Worm (Caenorhabditis elegans) whole organism, L4 larva: ENCODE results near the gene gskl-1.

Experiments
- F44E2.7 ChIP-seq: fragments of 200-800 bp; sonication (Bioruptor generic); IDR thresholded peaks from 2 replicates; pipeline ENCODE4 v2.1.2; 2022; ENCODE audit warnings: missing genetic modification characterization, missing compliant biosample characterization
- F49E8.2 ChIP-seq: sonication (generic microtip); optimal IDR thresholded peaks from 2 replicates; lab custom pipeline; 2016; ENCODE audit warnings: missing compliant biosample characterization, mild to moderate bottlenecking, missing genetic modification characterization, borderline replicate concordance
- T20F7.1 ChIP-seq: fragments of 200-800 bp; sonication (Bioruptor generic); optimal IDR thresholded peaks from 2 replicates; lab custom pipeline; 2018; ENCODE audit warnings: mild to moderate bottlenecking, missing genetic modification characterization, missing compliant biosample characterization
- Y48G9A.11 ChIP-seq: fragments of 200-800 bp; sonication (Bioruptor generic); IDR thresholded peaks from 2 replicates; pipeline ENCODE4 v1.3.6; 2022; ENCODE audit warnings: missing genetic modification reagents, missing genetic modification characterization, missing compliant biosample characterization
- Y5F2A.4 ChIP-seq: fragments of 200-800 bp; sonication (Bioruptor generic); optimal IDR thresholded peaks from 2 replicates; lab custom pipeline; 2018; ENCODE audit warnings: mild to moderate bottlenecking, missing genetic modification characterization, missing compliant biosample characterization
- Y75B8A.6 ChIP-seq: fragments of 200-800 bp; sonication (Bioruptor generic); IDR thresholded peaks from 2 replicates; pipeline ENCODE4 v1.3.6; 2022; ENCODE audit warnings: missing genetic modification reagents, missing genetic modification characterization, missing compliant biosample characterization
- arid-1 ChIP-seq: fragments of 200-800 bp; sonication (Bioruptor generic); conservative IDR thresholded peaks from 2 replicates; pipeline ENCODE4 v1.3.6; 2022; ENCODE audit warnings: missing genetic modification reagents, missing genetic modification characterization, missing compliant biosample characterization
- ceh-28 ChIP-seq: fragments of 150-350 bp; optimal IDR thresholded peaks from 2 replicates; lab custom pipeline; 2014; ENCODE audit warnings: missing biosample characterization, missing genetic modification reagents, missing genetic modification characterization
- ceh-44 ChIP-seq: fragments of 200-800 bp; sonication (Bioruptor generic); IDR thresholded peaks from 2 replicates; pipeline ENCODE4 v1.3.6; 2022; ENCODE audit warnings: missing genetic modification reagents, missing genetic modification characterization, missing compliant biosample characterization
- ceh-82 ChIP-seq: sonication (generic microtip); optimal IDR thresholded peaks from 2 replicates; lab custom pipeline; 2017; ENCODE audit warnings: missing biosample characterization, missing genetic modification characterization
- ces-1 ChIP-seq: fragments of 150-350 bp; sonication (generic microtip); optimal IDR thresholded peaks from 4 replicates; lab custom pipeline; 2014; ENCODE audit warnings: missing biosample characterization, missing genetic modification reagents, missing genetic modification characterization
- ctbp-1 ChIP-seq: fragments of 200-800 bp; sonication (Bioruptor generic); IDR thresholded peaks from 2 replicates; pipeline ENCODE4 v1.3.6; 2022; ENCODE audit warnings: missing genetic modification reagents, missing genetic modification characterization, missing compliant biosample characterization
- daf-16 ChIP-seq, 3 experiments: sonication (generic microtip); optimal IDR thresholded peaks; 2 replicates each; lab custom pipeline; 2016 to 2017; ENCODE audit warnings: missing genetic modification characterization in 3 of 3, missing genetic modification reagents in 3 of 3, mild to moderate bottlenecking in 2 of 3, missing compliant biosample characterization in 2 of 3, missing biosample characterization in 1 of 3, moderate library complexity in 1 of 3
- daf-8 ChIP-seq: fragments of 200-800 bp; sonication (Bioruptor generic); IDR thresholded peaks from 2 replicates; pipeline ENCODE4 v1.3.6; 2022; ENCODE audit warnings: missing genetic modification characterization, missing compliant biosample characterization
- dmd-6 ChIP-seq: fragments of 200-800 bp; sonication (Bioruptor generic); IDR thresholded peaks from 2 replicates; pipeline ENCODE4 v1.3.6; 2022; ENCODE audit warnings: missing genetic modification reagents, missing genetic modification characterization, missing compliant biosample characterization
- dpl-1 ChIP-seq: fragments of 150-350 bp; optimal IDR thresholded peaks from 2 replicates; lab custom pipeline; 2014; ENCODE audit warnings: missing biosample characterization, missing genetic modification reagents, missing genetic modification characterization
- duxl-1 ChIP-seq: sonication (generic microtip); optimal IDR thresholded peaks from 2 replicates; lab custom pipeline; 2016; ENCODE audit warnings: mild to moderate bottlenecking, missing genetic modification characterization, moderate library complexity, missing compliant biosample characterization; ENCODE audit not compliant: poor library complexity
- egl-27 ChIP-seq: sonication (generic microtip); optimal IDR thresholded peaks from 3 replicates; lab custom pipeline; 2017; ENCODE audit warnings: missing biosample characterization, missing genetic modification reagents, missing genetic modification characterization
- egl-43 ChIP-seq: fragments of 200-800 bp; sonication (Bioruptor generic); IDR thresholded peaks from 2 replicates; pipeline ENCODE4 v1.3.6; 2022; ENCODE audit warnings: missing genetic modification reagents, missing genetic modification characterization, missing compliant biosample characterization
- gei-8 ChIP-seq: fragments of 200-800 bp; sonication (Bioruptor generic); optimal IDR thresholded peaks from 2 replicates; lab custom pipeline; 2018; ENCODE audit warnings: mild to moderate bottlenecking, missing genetic modification characterization, missing compliant biosample characterization
- hmg-1.1 ChIP-seq: fragments of 200-800 bp; sonication (Bioruptor generic); IDR thresholded peaks from 2 replicates; pipeline ENCODE4 v1.3.6; 2022; ENCODE audit warnings: missing genetic modification reagents, missing genetic modification characterization, missing compliant biosample characterization
- jun-1 ChIP-seq: fragments of 150-350 bp; optimal IDR thresholded peaks from 2 replicates; lab custom pipeline; 2014; ENCODE audit warnings: missing biosample characterization, missing genetic modification reagents, missing genetic modification characterization
- lim-7 ChIP-seq: fragments of 200-800 bp; sonication (Bioruptor generic); IDR thresholded peaks from 2 replicates; pipeline ENCODE4 v1.3.6; 2022; ENCODE audit warnings: missing genetic modification characterization, missing compliant biosample characterization
- lin-1 ChIP-seq: fragments of 200-800 bp; sonication (Bioruptor generic); IDR thresholded peaks from 2 replicates; pipeline ENCODE4 v1.3.6; 2022; ENCODE audit warnings: missing genetic modification reagents, missing genetic modification characterization, missing compliant biosample characterization
- lin-38 ChIP-seq: fragments of 200-800 bp; sonication (Bioruptor generic); IDR thresholded peaks from 2 replicates; pipeline ENCODE4 v1.3.6; 2022; ENCODE audit warnings: missing genetic modification reagents, missing genetic modification characterization, missing compliant biosample characterization
- lsy-2 ChIP-seq, 2 experiments: fragments of 150-350 bp in 1 of 2; sonication (generic microtip) in 1 of 2; optimal IDR thresholded peaks; 2 replicates each; lab custom pipeline; 2014 to 2017; ENCODE audit warnings: missing biosample characterization in 2 of 2, missing genetic modification characterization in 2 of 2
- madf-9 ChIP-seq: fragments of 200-800 bp; sonication (Bioruptor generic); conservative IDR thresholded peaks from 2 replicates; pipeline ENCODE4 v1.3.6; 2022; ENCODE audit warnings: missing genetic modification reagents, missing genetic modification characterization, missing compliant biosample characterization
- mep-1 ChIP-seq: fragments of 150-350 bp; sonication (generic microtip); optimal IDR thresholded peaks from 3 replicates; lab custom pipeline; 2014; ENCODE audit warnings: missing biosample characterization, missing genetic modification characterization
- mxl-2 ChIP-seq: fragments of 200-800 bp; sonication (Bioruptor generic); conservative IDR thresholded peaks from 2 replicates; pipeline ENCODE4 v1.3.6; 2022; ENCODE audit warnings: missing genetic modification reagents, missing genetic modification characterization, missing compliant biosample characterization
- nhr-102 ChIP-seq: sonication (generic microtip); optimal IDR thresholded peaks from 2 replicates; lab custom pipeline; 2016; ENCODE audit warnings: mild to moderate bottlenecking, missing genetic modification characterization, moderate library complexity, missing compliant biosample characterization
- nhr-111 ChIP-seq: fragments of 200-800 bp; sonication (Bioruptor generic); optimal IDR thresholded peaks from 2 replicates; lab custom pipeline; 2018; ENCODE audit warnings: mild to moderate bottlenecking, missing genetic modification characterization, missing compliant biosample characterization
- sdz-12 ChIP-seq: fragments of 200-800 bp; sonication (Bioruptor generic); optimal IDR thresholded peaks from 2 replicates; lab custom pipeline; 2018; ENCODE audit warnings: mild to moderate bottlenecking, missing genetic modification characterization, missing compliant biosample characterization
- set-16 ChIP-seq: fragments of 200-800 bp; sonication (Bioruptor generic); IDR thresholded peaks from 2 replicates; pipeline ENCODE4 v1.3.6; 2022; ENCODE audit warnings: missing genetic modification reagents, missing genetic modification characterization, missing compliant biosample characterization
- skn-1 ChIP-seq: fragments of 150-350 bp; optimal IDR thresholded peaks from 2 replicates; lab custom pipeline; 2014; ENCODE audit warnings: missing biosample characterization, missing genetic modification characterization
- snpc-1.2 ChIP-seq: fragments of 200-800 bp; sonication (Bioruptor generic); IDR thresholded peaks from 2 replicates; pipeline ENCODE4 v1.3.6; 2022; ENCODE audit warnings: missing genetic modification reagents, missing genetic modification characterization, missing compliant biosample characterization
- spr-3 ChIP-seq: fragments of 200-800 bp; sonication (Bioruptor generic); optimal IDR thresholded peaks from 2 replicates; lab custom pipeline; 2018; ENCODE audit warnings: mild to moderate bottlenecking, missing genetic modification characterization, missing compliant biosample characterization
- tra-1 ChIP-seq: fragments of 200-800 bp; sonication (Bioruptor generic); IDR thresholded peaks from 2 replicates; pipeline ENCODE4 v1.3.6; 2022; ENCODE audit warnings: missing genetic modification reagents, missing genetic modification characterization, missing compliant biosample characterization
- unc-130 ChIP-seq: sonication (generic microtip); optimal IDR thresholded peaks from 2 replicates; lab custom pipeline; 2016; ENCODE audit warnings: missing genetic modification reagents, missing genetic modification characterization, missing compliant biosample characterization
- unc-62 ChIP-seq, 3 experiments: fragments of 150-350 bp in 1 of 3; sonication (generic microtip); optimal IDR thresholded peaks in 2 of 3; peaks in 1 of 3; 1 replicate in 1 of 3; 2 replicates in 2 of 3; lab custom pipeline; 2014 to 2017; ENCODE audit warnings: missing biosample characterization in 3 of 3, missing genetic modification characterization in 3 of 3, missing genetic modification reagents in 3 of 3, missing genotype in 1 of 3
- vab-7 ChIP-seq: fragments of 200-800 bp; sonication (Bioruptor generic); IDR thresholded peaks from 2 replicates; pipeline ENCODE4 v1.3.6; 2022; ENCODE audit warnings: missing genetic modification reagents, missing genetic modification characterization, missing compliant biosample characterization

The gskl-1 gene

DNA sequence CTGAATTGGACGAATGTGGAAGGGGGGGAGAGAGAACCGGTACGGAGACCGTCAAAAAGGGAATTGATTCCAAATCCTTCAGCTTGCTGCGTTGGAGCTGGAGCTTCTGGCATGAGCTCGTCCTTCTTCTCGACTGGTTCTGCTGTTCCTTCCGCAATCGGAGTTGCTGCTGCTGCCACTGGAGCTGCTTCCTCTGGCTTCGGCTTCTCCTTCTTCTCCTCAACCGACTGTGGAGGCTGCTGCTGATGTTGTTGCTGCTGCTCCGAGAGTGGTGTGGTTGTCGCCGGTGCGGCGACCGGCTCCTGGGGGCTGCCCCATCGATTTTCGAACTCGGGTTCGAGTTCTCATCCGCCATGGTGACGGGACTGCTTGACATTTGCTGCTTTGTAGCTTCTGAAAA is 12.6 kb upstream of the gskl-1 start, which contains the start of gene R03D7.2:
R03D7.2 (minus strand) TSS at position 399 of the 400 bp plus-strand sequence.
- peak; percentile 95 for TF ChIP-seq set-16 (GFP tag; lab: Robert Waterston, UW)
- no peak for TF ChIP-seq Y5F2A.4 (GFP tag; lab: Kevin White, UChicago)
- TF ChIP-seq F49E8.2 (tag; lab: Kevin White, UChicago), result no peak
- 0 out of 2 replicates have a peak, but pooled peaks have one; percentile 33 for TF ChIP-seq egl-43 (GFP tag; lab: Robert Waterston, UW)
- no peak for TF ChIP-seq spr-3 (GFP tag; lab: Kevin White, UChicago)
- TF ChIP-seq lim-7 (GFP tag; lab: Robert Waterston, UW), result 0 out of 2 replicates have a peak, but pooled peaks have one; percentile 12
- TF ChIP-seq dpl-1 (GFP tag; lab: Kevin White, UChicago), result no peak

DNA sequence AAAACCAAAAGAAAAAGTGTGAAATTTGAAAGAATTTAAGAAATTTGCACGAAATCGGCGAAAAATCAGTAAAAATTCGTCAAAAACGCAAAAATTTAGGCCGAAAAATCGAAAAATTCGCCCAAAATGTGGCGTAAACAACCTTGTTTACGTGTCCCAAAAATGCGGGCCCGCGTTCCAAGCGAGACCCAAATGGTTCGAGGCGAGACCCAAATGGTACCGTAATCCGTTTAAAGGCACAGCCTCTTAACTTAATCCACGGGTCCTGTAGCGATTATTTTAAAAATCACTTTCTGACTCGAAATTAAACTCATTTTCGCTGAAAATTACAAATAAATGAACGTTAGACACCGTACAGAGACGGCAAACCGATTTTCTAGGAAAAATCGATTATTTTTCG is 12.0 kb upstream of the gskl-1 start:
- no peak for TF ChIP-seq sdz-12 (GFP tag; lab: Kevin White, UChicago)
- peak; percentile 69 for TF ChIP-seq Y48G9A.11 (GFP tag; lab: Robert Waterston, UW)
- 0 out of 2 replicates have a peak, but pooled peaks have one; percentile 60 for TF ChIP-seq snpc-1.2 (GFP tag; lab: Robert Waterston, UW)
- peak; percentile 68 for TF ChIP-seq unc-130 (GFP tag; lab: Kevin White, UChicago)
- no peak for TF ChIP-seq jun-1
- TF ChIP-seq lin-38, result peak; percentile 76
- TF ChIP-seq arid-1 (GFP tag; lab: Robert Waterston, UW), result 0 out of 2 replicates have a peak, but pooled peaks have one; percentile 36
- TF ChIP-seq ceh-28 (tag; lab: Kevin White, UChicago), result no peak
- 0 out of 2 replicates have a peak, but pooled peaks have one; percentile 16 for TF ChIP-seq ceh-44 (GFP tag; lab: Robert Waterston, UW)
- no peak for TF ChIP-seq daf-8 (GFP tag; lab: Robert Waterston, UW)
- no peak for TF ChIP-seq nhr-111
- peak; percentile 81 for TF ChIP-seq F49E8.2 (tag; lab: Kevin White, UChicago)

DNA sequence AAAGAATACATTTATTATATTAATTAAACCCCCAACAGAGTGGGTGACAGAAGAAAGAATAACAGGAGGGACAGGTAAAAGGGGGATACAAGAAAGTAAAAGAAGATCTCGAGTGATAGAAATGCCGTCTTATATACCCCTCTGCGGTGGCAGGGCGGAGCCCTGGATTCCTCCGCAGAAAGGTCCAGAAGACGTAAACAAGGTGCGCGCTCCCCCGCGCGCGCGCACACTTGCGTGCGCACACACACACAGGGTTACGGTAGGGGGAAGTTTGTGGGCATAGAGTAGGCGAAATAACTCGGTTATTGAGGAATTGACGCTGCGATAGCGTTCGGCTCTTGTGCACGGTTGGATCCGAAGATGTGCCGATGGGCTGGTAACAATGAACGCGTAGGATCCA is 5.4 kb upstream of the gskl-1 start, which contains the start of gene R03D7.15:
R03D7.15 (plus strand) TSS at position 299 of the 400 bp plus-strand sequence.
- 0 out of 2 replicates have a peak, but pooled peaks have one; percentile 51 for TF ChIP-seq egl-43 (GFP tag; lab: Robert Waterston, UW)
- TF ChIP-seq set-16 (GFP tag; lab: Robert Waterston, UW), result peak; percentile 83

DNA sequence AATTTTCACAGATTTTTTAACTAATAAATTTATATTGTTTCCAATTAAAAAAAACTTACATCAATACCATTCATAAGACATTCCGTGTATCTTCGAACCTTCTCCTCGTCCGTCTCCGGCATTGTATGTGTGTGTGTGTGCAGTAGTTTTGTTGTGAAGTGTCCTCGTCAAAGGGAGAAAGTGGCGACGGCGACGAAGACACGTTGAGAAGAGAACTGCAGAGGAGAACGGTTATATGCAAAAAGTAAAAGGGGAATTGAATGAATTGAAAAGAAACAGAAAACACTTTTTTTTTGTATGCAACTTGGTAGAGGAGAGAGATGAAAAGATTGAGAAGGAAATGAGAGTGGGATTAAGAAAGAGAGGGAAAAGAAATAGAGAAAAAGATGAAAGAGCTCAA is 1.9 kb upstream of the gskl-1 start:
- TF ChIP-seq hmg-1.1 (GFP tag; lab: Robert Waterston, UW), result no peak
- no peak for TF ChIP-seq lsy-2 (tag; optimal IDR thresholded peaks at IDR 0.05; lab: Kevin White, UChicago)
- TF ChIP-seq F44E2.7 (GFP tag; lab: Robert Waterston, UW), result no peak
- no peak for TF ChIP-seq egl-27 (tag; lab: Kevin White, UChicago)
- TF ChIP-seq tra-1, result no peak

DNA sequence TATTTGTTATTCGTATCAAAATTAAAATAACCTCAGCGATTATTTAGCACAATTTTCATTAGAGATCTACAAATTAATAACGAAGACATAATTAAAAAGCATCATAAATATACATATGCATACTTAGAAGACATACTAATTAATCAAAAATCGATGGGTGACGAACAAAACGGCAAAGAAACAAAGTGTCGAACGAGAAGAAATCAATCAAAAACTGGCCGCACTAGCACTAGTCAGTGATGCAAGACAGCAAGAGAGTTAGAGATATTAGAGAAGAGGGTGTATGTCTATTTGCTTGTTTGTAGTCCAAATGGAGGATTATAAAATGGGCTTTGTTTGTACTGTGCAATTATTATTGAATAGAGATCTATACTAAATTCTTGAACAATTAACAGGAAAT is 511 bp upstream of the gskl-1 start:
- TF ChIP-seq nhr-102 (tag; lab: Kevin White, UChicago) (no peak), lin-1 (GFP tag; lab: Robert Waterston, UW) (no peak), spr-3 (GFP tag; lab: Kevin White, UChicago) (no peak), T20F7.1 (GFP tag; lab: Kevin White, UChicago) (no peak), daf-8 (GFP tag; lab: Robert Waterston, UW) (no peak), skn-1 (no peak), dpl-1 (GFP tag; lab: Kevin White, UChicago) (peak; percentile 6), unc-62 (GFP tag; optimal IDR thresholded peaks at IDR 0.05 in 1 of 2; lab: Kevin White, UChicago) (peak in 1 of 2 experiments; percentile 56), unc-62 (tag; optimal IDR thresholded peaks at IDR 0.05; lab: Kevin White, UChicago) (no peak), mxl-2 (GFP tag; lab: Robert Waterston, UW) (no peak), lsy-2 (tag; optimal IDR thresholded peaks at IDR 0.05; lab: Kevin White, UChicago) (peak in 1 of 2 experiments; percentile 61), vab-7 (no peak), duxl-1 (tag; lab: Kevin White, UChicago) (no peak), ceh-82 (tag; lab: Kevin White, UChicago) (no peak), mep-1 (tag; lab: Kevin White, UChicago) (peak; percentile 25), ces-1 (GFP tag; lab: Kevin White, UChicago) (no peak), ctbp-1 (GFP tag; lab: Robert Waterston, UW) (no peak), gei-8 (GFP tag; lab: Kevin White, UChicago) (no peak), daf-16 (GFP tag; optimal IDR thresholded peaks at IDR 0.05; lab: Kevin White, UChicago) (no peak), daf-16 (tag; optimal IDR thresholded peaks at IDR 0.05; lab: Kevin White, UChicago) (no peak), F44E2.7 (GFP tag; lab: Robert Waterston, UW) (no peak), dmd-6 (GFP tag; lab: Robert Waterston, UW) (no peak), ceh-28 (tag; lab: Kevin White, UChicago) (no peak), Y75B8A.6 (GFP tag; lab: Robert Waterston, UW) (no peak), madf-9 (GFP tag; lab: Robert Waterston, UW) (no peak)
